Worm (Caenorhabditis elegans): ENCODE data around the gene str-92.
A peak's percentile ranks its signal among the peaks of the same experiment; 100 is the strongest.

Gene str-92

DNA sequence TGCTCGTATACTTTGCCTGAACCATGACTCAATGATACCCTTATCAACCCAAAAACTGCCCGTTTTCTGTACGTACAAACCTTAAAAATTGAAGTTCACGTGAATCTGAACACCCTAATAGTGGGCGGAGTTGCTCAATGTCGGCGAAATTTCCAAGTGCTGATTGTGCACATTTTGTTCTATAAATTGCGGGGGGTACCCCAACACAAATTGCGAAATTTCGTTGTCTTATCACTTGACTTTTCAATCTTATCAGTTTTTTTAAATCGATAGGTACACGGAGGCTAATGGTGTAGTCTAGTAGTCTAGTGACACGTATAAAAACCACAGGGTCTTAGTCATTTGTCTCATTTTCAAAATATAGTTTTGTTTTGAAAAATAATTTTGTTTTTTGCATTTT is 17.2 kb downstream of the str-92 start, which contains the start of gene fbxa-108 (continued):
- TF ChIP-seq aly-2 (tag; optimal IDR thresholded peaks at IDR 0.05) = no peak
- no peak for TF ChIP-seq zfp-2 (tag; optimal IDR thresholded peaks at IDR 0.05)
- no peak for TF ChIP-seq ceh-82 (tag; optimal IDR thresholded peaks at IDR 0.05)
- no peak for TF ChIP-seq gei-8 (GFP tag; optimal IDR thresholded peaks at IDR 0.05)
- peak; percentile 94 for TF ChIP-seq aha-1 (tag)
- no peak for TF ChIP-seq hmg-1.1 (GFP tag; IDR thresholded peaks at IDR 0.05)
- TF ChIP-seq duxl-1 (tag; optimal IDR thresholded peaks at IDR 0.05; ENCODE audit: poor library complexity) = no peak
- no peak for TF ChIP-seq Y5F2A.4 (GFP tag; optimal IDR thresholded peaks at IDR 0.05)
- no peak for TF ChIP-seq skn-1 (tag; optimal IDR thresholded peaks at IDR 0.05)
- no peak for TF ChIP-seq lir-3 (tag; optimal IDR thresholded peaks at IDR 0.05)
- peak; percentile 21 for TF ChIP-seq mxl-3 (GFP tag; optimal IDR thresholded peaks at IDR 0.05)
- peak; percentile 48 for TF ChIP-seq nhr-10 (tag; optimal IDR thresholded peaks at IDR 0.05)
- no peak for TF ChIP-seq nhr-11 (tag; optimal IDR thresholded peaks at IDR 0.05)
- peak; percentile 90 for TF ChIP-seq nhr-77 (tag; optimal IDR thresholded peaks at IDR 0.05)
- no peak for TF ChIP-seq lin-15B (tag; optimal IDR thresholded peaks at IDR 0.05)
- no peak for TF ChIP-seq Y75B8A.6 (GFP tag; IDR thresholded peaks at IDR 0.05)
- peak; percentile 97 for TF ChIP-seq dmd-6 (GFP tag; IDR thresholded peaks at IDR 0.05)
- no peak for TF ChIP-seq madf-5 (GFP tag; IDR thresholded peaks at IDR 0.05)
- no peak for TF ChIP-seq madf-9 (GFP tag; conservative IDR thresholded peaks at IDR 0.05)
- peak; percentile 56 for TF ChIP-seq mep-1 (tag; optimal IDR thresholded peaks at IDR 0.05)
- TF ChIP-seq daf-12 (tag; optimal IDR thresholded peaks at IDR 0.05) = no peak
- TF ChIP-seq dmd-8 (GFP tag; IDR thresholded peaks at IDR 0.05) = no peak
- no peak for TF ChIP-seq zip-11 (GFP tag; IDR thresholded peaks at IDR 0.05)
- peak in 1 of 2 experiments; percentile 64 for TF ChIP-seq daf-16 (GFP tag; optimal IDR thresholded peaks at IDR 0.05)
- peak; percentile 96 for TF ChIP-seq daf-16 (tag; optimal IDR thresholded peaks at IDR 0.05)
- TF ChIP-seq ctbp-1 (GFP tag; IDR thresholded peaks at IDR 0.05) = no peak
- TF ChIP-seq daf-19 (GFP tag; conservative IDR thresholded peaks at IDR 0.05) = no peak
- TF ChIP-seq rbr-2 (tag; optimal IDR thresholded peaks at IDR 0.05) = no peak
- TF ChIP-seq T20F7.1 (GFP tag; optimal IDR thresholded peaks at IDR 0.05) = no peak
- no peak for TF ChIP-seq F37D6.2 (tag; optimal IDR thresholded peaks at IDR 0.05)
- no peak for TF ChIP-seq spr-1 (tag; optimal IDR thresholded peaks at IDR 0.05)
- no peak for TF ChIP-seq ceh-28 (tag; optimal IDR thresholded peaks at IDR 0.05)
- no peak for TF ChIP-seq tag-97 (GFP tag; IDR thresholded peaks at IDR 0.05)
- no peak for TF ChIP-seq ama-1 (optimal IDR thresholded peaks at IDR 0.05)
- TF ChIP-seq lin-13 (GFP tag; optimal IDR thresholded peaks at IDR 0.05) = peak; percentile 16
- TF ChIP-seq snpc-4 (tag; optimal IDR thresholded peaks at IDR 0.05) = no peak
- TF ChIP-seq arid-1 (GFP tag; conservative IDR thresholded peaks at IDR 0.05) = no peak
- TF ChIP-seq nhr-111 (GFP tag; optimal IDR thresholded peaks at IDR 0.05) = no peak
- no peak for TF ChIP-seq ceh-32 (tag; optimal IDR thresholded peaks at IDR 0.05; ENCODE audit: poor library complexity)
- no peak for TF ChIP-seq spr-3 (GFP tag; optimal IDR thresholded peaks at IDR 0.05)
- TF ChIP-seq dmd-9 (GFP tag; IDR thresholded peaks at IDR 0.05) = no peak
- peak; percentile 40 for TF ChIP-seq cey-2 (tag; optimal IDR thresholded peaks at IDR 0.05; ENCODE audit: borderline replicate concordance, insufficient read depth)
- TF ChIP-seq T26A8.4 (GFP tag; IDR thresholded peaks at IDR 0.05) = no peak
- no peak for TF ChIP-seq ceh-44 (GFP tag; IDR thresholded peaks at IDR 0.05)
- TF ChIP-seq nhr-237 (tag; optimal IDR thresholded peaks at IDR 0.05) = no peak
- TF ChIP-seq fkh-10 (GFP tag; optimal IDR thresholded peaks at IDR 0.05) = no peak
- TF ChIP-seq fos-1 (tag; optimal IDR thresholded peaks at IDR 0.05) = no peak
- peak; percentile 64; the same call in 1 of the 2 replicates for TF ChIP-seq tra-1 (GFP tag; IDR thresholded peaks at IDR 0.05)
- TF ChIP-seq ceh-20 (GFP tag; IDR thresholded peaks at IDR 0.05) = no peak
- TF ChIP-seq lin-38 (GFP tag; IDR thresholded peaks at IDR 0.05) = no peak
- no peak for TF ChIP-seq unc-39 (tag; optimal IDR thresholded peaks at IDR 0.05)
- TF ChIP-seq Y105C5A.15 (GFP tag; IDR thresholded peaks at IDR 0.05) = no peak
- TF ChIP-seq zip-2 (tag; optimal IDR thresholded peaks at IDR 0.05) = no peak
- TF ChIP-seq nhr-48 (tag; optimal IDR thresholded peaks at IDR 0.05) = peak; percentile 91
